Worm (Caenorhabditis elegans): Measurements from ENCODE around the gene snet-1.

ce11 chrX:3650100-3650809 is 18.5 kb downstream of the snet-1 start, which contains the start of the genes sax-1 and R11G1.2:
- TF ChIP-seq alr-1 (tag; optimal IDR thresholded peaks at IDR 0.05) (no peak), elt-3 (tag; optimal IDR thresholded peaks at IDR 0.05) (no peak), lin-11 (tag; optimal IDR thresholded peaks at IDR 0.05) (peak; percentile 39)

Measured in whole organism, L2 larva.